Worm (Caenorhabditis elegans) whole organism, L4 larva: ENCODE results near the gene R02F2.7.

Source experiments
- F49E8.2 ChIP-seq: sonication (generic microtip); optimal IDR thresholded peaks from 2 replicates; lab custom pipeline; 2016; ENCODE audit warnings: missing compliant biosample characterization, mild to moderate bottlenecking, missing genetic modification characterization, borderline replicate concordance
- T20F7.1 ChIP-seq: fragments of 200-800 bp; sonication (Bioruptor generic); optimal IDR thresholded peaks from 2 replicates; lab custom pipeline; 2018; ENCODE audit warnings: mild to moderate bottlenecking, missing genetic modification characterization, missing compliant biosample characterization
- T26A8.4 ChIP-seq: fragments of 200-800 bp; sonication (Bioruptor generic); IDR thresholded peaks from 2 replicates; pipeline ENCODE4 v1.3.6; 2022; ENCODE audit warnings: missing genetic modification characterization, missing compliant biosample characterization
- ZK546.5 ChIP-seq, 2 experiments: sonication (generic microtip); optimal IDR thresholded peaks; 2 replicates each; lab custom pipeline; 2017; ENCODE audit warnings: missing biosample characterization in 2 of 2, missing genetic modification characterization in 2 of 2
- aha-1 ChIP-seq: fragments of 150-350 bp; peaks from one replicate; lab custom pipeline; 2014; ENCODE audit warnings: missing biosample characterization, missing genetic modification characterization
- ceh-44 ChIP-seq: fragments of 200-800 bp; sonication (Bioruptor generic); IDR thresholded peaks from 2 replicates; pipeline ENCODE4 v1.3.6; 2022; ENCODE audit warnings: missing genetic modification reagents, missing genetic modification characterization, missing compliant biosample characterization
- ctbp-1 ChIP-seq: fragments of 200-800 bp; sonication (Bioruptor generic); IDR thresholded peaks from 2 replicates; pipeline ENCODE4 v1.3.6; 2022; ENCODE audit warnings: missing genetic modification reagents, missing genetic modification characterization, missing compliant biosample characterization
- daf-16 ChIP-seq, 3 experiments: sonication (generic microtip); optimal IDR thresholded peaks; 2 replicates each; lab custom pipeline; 2016 to 2017; ENCODE audit warnings: missing genetic modification characterization in 3 of 3, missing genetic modification reagents in 3 of 3, mild to moderate bottlenecking in 2 of 3, missing compliant biosample characterization in 2 of 3, missing biosample characterization in 1 of 3, moderate library complexity in 1 of 3
- daf-19 ChIP-seq: fragments of 200-800 bp; sonication (Bioruptor generic); conservative IDR thresholded peaks from 2 replicates; pipeline ENCODE4 v1.3.6; 2022; ENCODE audit warnings: missing genetic modification characterization, missing compliant biosample characterization
- dmd-6 ChIP-seq: fragments of 200-800 bp; sonication (Bioruptor generic); IDR thresholded peaks from 2 replicates; pipeline ENCODE4 v1.3.6; 2022; ENCODE audit warnings: missing genetic modification reagents, missing genetic modification characterization, missing compliant biosample characterization
- dmd-9 ChIP-seq: fragments of 200-800 bp; sonication (Bioruptor generic); IDR thresholded peaks from 2 replicates; pipeline ENCODE4 v1.3.6; 2022; ENCODE audit warnings: missing genetic modification reagents, missing genetic modification characterization, missing compliant biosample characterization
- dpl-1 ChIP-seq: fragments of 150-350 bp; optimal IDR thresholded peaks from 2 replicates; lab custom pipeline; 2014; ENCODE audit warnings: missing biosample characterization, missing genetic modification reagents, missing genetic modification characterization
- fos-1 ChIP-seq: fragments of 150-350 bp; optimal IDR thresholded peaks from 2 replicates; lab custom pipeline; 2014; ENCODE audit warnings: missing biosample characterization, missing genetic modification characterization
- hlh-11 ChIP-seq: fragments of 200-800 bp; sonication (Bioruptor generic); optimal IDR thresholded peaks from 2 replicates; lab custom pipeline; 2018; ENCODE audit warnings: mild to moderate bottlenecking, missing genetic modification characterization, missing compliant biosample characterization
- hlh-30 ChIP-seq: sonication (generic microtip); optimal IDR thresholded peaks from 2 replicates; lab custom pipeline; 2017; ENCODE audit warnings: antibody characterized with exemption, mild to moderate bottlenecking, missing genetic modification characterization, missing compliant biosample characterization; ENCODE audit not compliant: insufficient read depth
- lin-1 ChIP-seq: fragments of 200-800 bp; sonication (Bioruptor generic); IDR thresholded peaks from 2 replicates; pipeline ENCODE4 v1.3.6; 2022; ENCODE audit warnings: missing genetic modification reagents, missing genetic modification characterization, missing compliant biosample characterization
- lin-38 ChIP-seq: fragments of 200-800 bp; sonication (Bioruptor generic); IDR thresholded peaks from 2 replicates; pipeline ENCODE4 v1.3.6; 2022; ENCODE audit warnings: missing genetic modification reagents, missing genetic modification characterization, missing compliant biosample characterization
- lsy-2 ChIP-seq, 2 experiments: fragments of 150-350 bp in 1 of 2; sonication (generic microtip) in 1 of 2; optimal IDR thresholded peaks; 2 replicates each; lab custom pipeline; 2014 to 2017; ENCODE audit warnings: missing biosample characterization in 2 of 2, missing genetic modification characterization in 2 of 2
- madf-9 ChIP-seq: fragments of 200-800 bp; sonication (Bioruptor generic); conservative IDR thresholded peaks from 2 replicates; pipeline ENCODE4 v1.3.6; 2022; ENCODE audit warnings: missing genetic modification reagents, missing genetic modification characterization, missing compliant biosample characterization
- mdl-1 ChIP-seq, 2 experiments: fragments of 150-350 bp in 1 of 2; sonication (generic microtip) in 1 of 2; optimal IDR thresholded peaks; 2 replicates each; lab custom pipeline; 2014 to 2017; ENCODE audit warnings: missing biosample characterization in 2 of 2, missing genetic modification characterization in 2 of 2
- mxl-3 ChIP-seq: fragments of 200-800 bp; sonication (Bioruptor generic); optimal IDR thresholded peaks from 2 replicates; lab custom pipeline; 2018; ENCODE audit warnings: mild to moderate bottlenecking, missing genetic modification characterization, missing compliant biosample characterization
- nhr-237 ChIP-seq: sonication (generic microtip); optimal IDR thresholded peaks from 2 replicates; lab custom pipeline; 2017; ENCODE audit warnings: missing biosample characterization, missing genetic modification characterization
- nhr-28 ChIP-seq: fragments of 150-350 bp; optimal IDR thresholded peaks from 2 replicates; lab custom pipeline; 2014; ENCODE audit warnings: missing biosample characterization, missing genetic modification characterization
- nhr-48 ChIP-seq: sonication (generic microtip); optimal IDR thresholded peaks from 2 replicates; lab custom pipeline; 2016; ENCODE audit warnings: mild to moderate bottlenecking, missing genetic modification characterization, missing compliant biosample characterization
- nhr-77 ChIP-seq: fragments of 150-350 bp; optimal IDR thresholded peaks from 2 replicates; lab custom pipeline; 2014; ENCODE audit warnings: missing biosample characterization, missing genetic modification characterization
- sdz-12 ChIP-seq: fragments of 200-800 bp; sonication (Bioruptor generic); optimal IDR thresholded peaks from 2 replicates; lab custom pipeline; 2018; ENCODE audit warnings: mild to moderate bottlenecking, missing genetic modification characterization, missing compliant biosample characterization
- unc-62 ChIP-seq, 3 experiments: fragments of 150-350 bp in 1 of 3; sonication (generic microtip); optimal IDR thresholded peaks in 2 of 3; peaks in 1 of 3; 1 replicate in 1 of 3; 2 replicates in 2 of 3; lab custom pipeline; 2014 to 2017; ENCODE audit warnings: missing biosample characterization in 3 of 3, missing genetic modification characterization in 3 of 3, missing genetic modification reagents in 3 of 3, missing genotype in 1 of 3
- zag-1 ChIP-seq: fragments of 150-350 bp; optimal IDR thresholded peaks from 2 replicates; lab custom pipeline; 2014; ENCODE audit warnings: missing biosample characterization, missing genetic modification characterization
- zfp-2 ChIP-seq: sonication (generic microtip); optimal IDR thresholded peaks from 2 replicates; lab custom pipeline; 2016; ENCODE audit warnings: mild to moderate bottlenecking, missing genetic modification characterization, missing compliant biosample characterization

Gene R02F2.7

DNA sequence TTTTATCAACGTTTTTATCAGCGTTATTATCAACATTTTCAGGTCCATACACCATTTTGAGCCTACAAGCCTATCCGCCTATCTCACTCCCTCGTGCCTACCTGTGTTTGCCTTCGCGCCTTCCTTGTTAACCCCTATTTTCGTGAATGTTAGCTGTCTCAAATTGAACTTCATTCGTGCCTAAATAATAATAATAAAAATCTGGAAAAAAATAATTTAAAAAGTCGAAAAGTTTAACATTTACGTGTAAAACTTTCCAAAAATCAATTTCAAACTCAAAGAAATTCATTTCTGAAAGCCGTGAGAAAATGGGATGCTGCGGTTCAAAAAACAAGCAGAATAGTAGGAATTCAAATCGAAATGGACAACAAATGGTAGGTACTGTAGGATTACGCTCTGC lies 5.6 kb downstream of the R02F2.7 start, which contains the start of gene R02F2.10:
Gene R02F2.10 (plus strand): TSS at position 301 of the 400 bp plus-strand sequence.
- TF ChIP-seq daf-16 (GFP tag; optimal IDR thresholded peaks at IDR 0.05; lab: Kevin White, UChicago) (no peak), daf-16 (tag; optimal IDR thresholded peaks at IDR 0.05; lab: Kevin White, UChicago) (no peak), aha-1 (peak; percentile 48)

DNA sequence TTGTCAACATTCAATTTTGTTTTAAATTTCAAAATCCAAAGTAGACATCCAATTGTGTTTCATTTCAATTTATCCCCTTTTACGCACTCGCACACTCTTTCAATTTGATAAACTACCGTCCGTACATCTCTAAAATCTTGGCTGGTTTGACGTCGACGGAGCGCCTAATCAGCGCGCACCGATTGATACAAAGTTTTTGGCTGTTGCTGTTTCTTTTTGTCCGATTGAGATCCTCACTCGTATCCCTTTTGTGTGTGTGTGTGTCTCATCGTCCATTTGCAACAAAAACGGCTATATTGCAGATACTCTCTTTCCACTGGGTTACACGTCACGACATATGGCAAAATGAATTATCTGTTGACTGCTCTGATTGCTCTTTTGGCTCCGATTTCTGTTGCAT lies 9.4 kb downstream of the R02F2.7 start, which contains the start of gene lon-1:
Gene lon-1 (plus strand): TSS at position 301 of the 400 bp plus-strand sequence.
- TF ChIP-seq mxl-3 (peak; percentile 16), ZK546.5 (tag; optimal IDR thresholded peaks at IDR 0.05; lab: Kevin White, UChicago) (no peak), sdz-12 (GFP tag; lab: Kevin White, UChicago) (no peak), lin-38 (GFP tag; lab: Robert Waterston, UW) (no peak), T20F7.1 (GFP tag; lab: Kevin White, UChicago) (no peak), ceh-44 (no peak)

ce11 chrIII:5472693-5473092 lies 10.9 kb downstream of the R02F2.7 start:
- peak; percentile 74 for TF ChIP-seq nhr-48 (tag; lab: Kevin White, UChicago)
- TF ChIP-seq mdl-1 (tag; optimal IDR thresholded peaks at IDR 0.05; lab: Kevin White, UChicago) = peak in 1 of 2 experiments; percentile 74
- TF ChIP-seq hlh-11 (tag; lab: Kevin White, UChicago) = peak; percentile 72
- TF ChIP-seq daf-19 (GFP tag; lab: Robert Waterston, UW) = no peak
- TF ChIP-seq nhr-28 (tag; lab: Kevin White, UChicago) = peak; percentile 42
- TF ChIP-seq hlh-30 (tag; lab: Kevin White, UChicago) = no peak
- TF ChIP-seq mxl-3 = peak; percentile 58
- TF ChIP-seq aha-1 = peak; percentile 38
- TF ChIP-seq zfp-2 = no peak
- TF ChIP-seq lin-1 (GFP tag; lab: Robert Waterston, UW) = 0 out of 2 replicates have a peak, but pooled peaks have one; percentile 51
- no peak for TF ChIP-seq fos-1 (tag; lab: Kevin White, UChicago)
- 0 out of 2 replicates have a peak, but pooled peaks have one; percentile 48 for TF ChIP-seq T26A8.4 (GFP tag; lab: Robert Waterston, UW)
- TF ChIP-seq dpl-1 = peak; percentile 9

ce11 chrIII:5469090-5469489 lies 14.5 kb downstream of the R02F2.7 start:
- no peak for TF ChIP-seq dmd-9 (GFP tag; lab: Robert Waterston, UW)
- no peak for TF ChIP-seq lsy-2 (tag; optimal IDR thresholded peaks at IDR 0.05; lab: Kevin White, UChicago)
- TF ChIP-seq, all 104 proteins: peak for 0

DNA sequence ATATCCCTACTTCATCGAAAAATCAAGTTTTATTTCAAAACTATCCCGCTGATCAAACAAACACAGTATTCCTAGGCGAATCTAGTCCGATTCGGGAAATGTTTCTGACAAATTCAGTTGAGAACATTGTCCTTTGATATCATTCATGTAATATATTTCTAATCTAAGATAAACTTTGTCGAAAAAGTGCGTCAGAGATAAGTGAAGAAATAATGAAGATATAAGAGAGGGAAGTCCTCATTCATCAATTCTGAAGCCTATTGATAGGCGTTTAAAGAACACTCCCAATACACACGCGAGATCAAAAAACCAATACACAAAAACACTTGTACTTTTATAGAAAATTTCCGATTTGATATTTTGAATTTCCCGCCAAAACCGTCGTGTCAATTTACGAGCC lies 18.7 kb downstream of the R02F2.7 start:
- peak in 1 of 2 experiments; percentile 10 for TF ChIP-seq mdl-1 (tag; optimal IDR thresholded peaks at IDR 0.05; lab: Kevin White, UChicago)
- TF ChIP-seq nhr-28 (tag; lab: Kevin White, UChicago) = peak; percentile 5
- TF ChIP-seq madf-9 (GFP tag; lab: Robert Waterston, UW) = no peak
- no peak for TF ChIP-seq unc-62 (GFP tag; optimal IDR thresholded peaks at IDR 0.05 in 1 of 2; lab: Kevin White, UChicago)
- TF ChIP-seq unc-62 (tag; optimal IDR thresholded peaks at IDR 0.05; lab: Kevin White, UChicago) = no peak
- no peak for TF ChIP-seq dmd-6 (GFP tag; lab: Robert Waterston, UW)
- no peak for TF ChIP-seq hlh-30 (tag; lab: Kevin White, UChicago)

ce11 chrIII:5464077-5464476 lies 19.5 kb downstream of the R02F2.7 start, which contains the start of gene F48E8.2:
TSS of gene F48E8.2 (plus strand) at chrIII:5464377.
- TF ChIP-seq madf-9 (GFP tag; lab: Robert Waterston, UW) = no peak
- no peak for TF ChIP-seq nhr-237 (tag; lab: Kevin White, UChicago)
- no peak for TF ChIP-seq hlh-30 (tag; lab: Kevin White, UChicago)
- TF ChIP-seq unc-62 (GFP tag; optimal IDR thresholded peaks at IDR 0.05 in 1 of 2; lab: Kevin White, UChicago) = no peak
- no peak for TF ChIP-seq unc-62 (tag; optimal IDR thresholded peaks at IDR 0.05; lab: Kevin White, UChicago)
- no peak for TF ChIP-seq F49E8.2
- no peak for TF ChIP-seq ctbp-1 (GFP tag; lab: Robert Waterston, UW)
- no peak for TF ChIP-seq sdz-12 (GFP tag; lab: Kevin White, UChicago)
- TF ChIP-seq mxl-3 = no peak
- TF ChIP-seq nhr-77 (tag; lab: Kevin White, UChicago) = no peak
- TF ChIP-seq aha-1 = no peak
- no peak for TF ChIP-seq zag-1 (tag; lab: Kevin White, UChicago)
